Fruit fly (Drosophila melanogaster): Measurements from ENCODE around the gene CG17078.

- TF ChIP-seq CG1620 (GFP tag; optimal IDR thresholded peaks at IDR 0.05) (no peak), kay (GFP tag; ENCODE audit: borderline replicate concordance) (no peak), Clk (GFP tag; optimal IDR thresholded peaks at IDR 0.05) (no peak), Crg-1 (GFP tag; optimal IDR thresholded peaks at IDR 0.05) (no peak), CG5204 (GFP tag; optimal IDR thresholded peaks at IDR 0.05) (no peak), CG7101 (tag; optimal IDR thresholded peaks at IDR 0.05) (no peak), toe (GFP tag; optimal IDR thresholded peaks at IDR 0.05) (no peak)
Observed at dm6 chr2L:291657-292056, 13.6 kb upstream of the CG17078 start, which contains the start of gene CG3625.

All from whole organism, adult.